Worm (Caenorhabditis elegans) whole organism, young adult: ENCODE measurements around the gene eas-1.
A peak's percentile ranks its signal among the peaks of the same experiment; 100 is the strongest.

Source experiments
- B0261.1 ChIP-seq: sonication (generic microtip); optimal IDR thresholded peaks from 2 replicates; lab custom pipeline; 2016; ENCODE audit warnings: mild to moderate bottlenecking, missing genetic modification characterization, moderate library complexity, missing compliant biosample characterization
- C06A6.2 ChIP-seq: fragments of 200-800 bp; sonication (Bioruptor generic); conservative IDR thresholded peaks from 2 replicates; pipeline ENCODE4 v1.3.6; 2022; ENCODE audit warnings: missing genetic modification characterization, missing compliant biosample characterization
- F23B12.7 ChIP-seq: sonication (generic microtip); optimal IDR thresholded peaks from 2 replicates; lab custom pipeline; 2017; ENCODE audit warnings: missing genetic modification characterization, mild to moderate bottlenecking, missing compliant biosample characterization, antibody characterized with exemption, moderate library complexity; ENCODE audit not compliant: insufficient read depth
- F37B4.10 ChIP-seq: fragments of 200-800 bp; sonication (Bioruptor generic); IDR thresholded peaks from 2 replicates; pipeline ENCODE4 v1.3.6; 2022; ENCODE audit warnings: missing genetic modification characterization, missing compliant biosample characterization
- F52B5.7 ChIP-seq: sonication (generic microtip); optimal IDR thresholded peaks from 2 replicates; lab custom pipeline; 2016; ENCODE audit warnings: mild to moderate bottlenecking, missing genetic modification characterization, missing compliant biosample characterization
- F57A8.1 ChIP-seq: fragments of 200-800 bp; sonication (Bioruptor generic); optimal IDR thresholded peaks from 2 replicates; lab custom pipeline; 2018; ENCODE audit warnings: mild to moderate bottlenecking, missing genetic modification characterization, moderate library complexity, missing compliant biosample characterization
- Y56A3A.18 ChIP-seq: fragments of 200-800 bp; sonication (Bioruptor generic); IDR thresholded peaks from 2 replicates; pipeline ENCODE4 v1.3.6; 2022; ENCODE audit warnings: missing genetic modification reagents, missing genetic modification characterization, missing compliant biosample characterization
- Y67H2A.10 ChIP-seq: fragments of 200-800 bp; sonication (Bioruptor generic); conservative IDR thresholded peaks from 2 replicates; pipeline ENCODE4 v1.3.6; 2022; ENCODE audit warnings: missing genetic modification reagents, missing genetic modification characterization, missing compliant biosample characterization
- aptf-2 ChIP-seq: fragments of 200-800 bp; sonication (Bioruptor generic); conservative IDR thresholded peaks from 2 replicates; pipeline ENCODE4 v1.3.6; 2022; ENCODE audit warnings: missing genetic modification reagents, missing genetic modification characterization, missing compliant biosample characterization
- bed-2 ChIP-seq: fragments of 200-800 bp; sonication (Bioruptor generic); IDR thresholded peaks from 2 replicates; pipeline ENCODE4 v1.3.6; 2022; ENCODE audit warnings: missing genetic modification reagents, missing genetic modification characterization, missing compliant biosample characterization
- cebp-1 ChIP-seq, 2 experiments: fragments of 200-800 bp in 1 of 2; sonication (Bioruptor generic) in 1 of 2; sonication (generic microtip) in 1 of 2; IDR thresholded peaks in 1 of 2; optimal IDR thresholded peaks in 1 of 2; 2 replicates each; pipeline versions ENCODE4 v1.3.6 to Lab custom; 2017 to 2022; ENCODE audit warnings: missing compliant biosample characterization in 2 of 2, missing genetic modification characterization in 2 of 2, mild to moderate bottlenecking in 1 of 2, missing genetic modification reagents in 1 of 2, moderate library complexity in 1 of 2
- ceh-79 ChIP-seq: sonication (generic microtip); optimal IDR thresholded peaks from 2 replicates; lab custom pipeline; 2017; ENCODE audit warnings: mild to moderate bottlenecking, missing genetic modification characterization, missing compliant biosample characterization
- dox-1 ChIP-seq: fragments of 200-800 bp; sonication (Bioruptor generic); IDR thresholded peaks from 2 replicates; pipeline ENCODE4 v1.3.6; 2022; ENCODE audit warnings: missing genetic modification reagents, missing genetic modification characterization, missing compliant biosample characterization
- egrh-3 ChIP-seq: fragments of 200-800 bp; sonication (Bioruptor generic); IDR thresholded peaks from 2 replicates; pipeline ENCODE4 v1.3.6; 2022; ENCODE audit warnings: missing genetic modification reagents, missing genetic modification characterization, missing compliant biosample characterization
- ekl-4 ChIP-seq: fragments of 200-800 bp; sonication (Bioruptor generic); IDR thresholded peaks from 2 replicates; pipeline ENCODE4 v1.3.6; 2022; ENCODE audit warnings: missing genetic modification reagents, missing genetic modification characterization, missing compliant biosample characterization
- ets-4 ChIP-seq: fragments of 200-800 bp; sonication (Bioruptor generic); optimal IDR thresholded peaks from 2 replicates; lab custom pipeline; 2018; ENCODE audit warnings: mild to moderate bottlenecking, missing genetic modification characterization, missing compliant biosample characterization
- fkh-3 ChIP-seq: sonication (generic microtip); optimal IDR thresholded peaks from 2 replicates; lab custom pipeline; 2016; ENCODE audit warnings: mild to moderate bottlenecking, missing genetic modification characterization, missing compliant biosample characterization
- hlh-26 ChIP-seq: fragments of 200-800 bp; sonication (Bioruptor generic); conservative IDR thresholded peaks from 2 replicates; pipeline ENCODE4 v1.3.6; 2022; ENCODE audit warnings: missing genetic modification reagents, missing genetic modification characterization, missing compliant biosample characterization
- hmg-20 ChIP-seq: fragments of 200-800 bp; sonication (Bioruptor generic); IDR thresholded peaks from 2 replicates; pipeline ENCODE4 v1.3.6; 2022; ENCODE audit warnings: missing genetic modification reagents, missing genetic modification characterization, missing compliant biosample characterization
- lsl-1 ChIP-seq: fragments of 200-800 bp; sonication (Bioruptor generic); optimal IDR thresholded peaks from 2 replicates; lab custom pipeline; 2018; ENCODE audit warnings: mild to moderate bottlenecking, missing genetic modification characterization, moderate library complexity, missing compliant biosample characterization
- madf-10 ChIP-seq: sonication (generic microtip); optimal IDR thresholded peaks from 2 replicates; lab custom pipeline; 2016; ENCODE audit warnings: mild to moderate bottlenecking, missing genetic modification characterization, missing compliant biosample characterization
- madf-8 ChIP-seq: fragments of 200-800 bp; sonication (Bioruptor generic); conservative IDR thresholded peaks from 2 replicates; pipeline ENCODE4 v1.3.6; 2022; ENCODE audit warnings: missing genetic modification reagents, missing genetic modification characterization, missing compliant biosample characterization
- nfya-1 ChIP-seq: sonication (generic microtip); optimal IDR thresholded peaks from 2 replicates; lab custom pipeline; 2017; ENCODE audit warnings: antibody characterized with exemption, missing compliant biosample characterization, missing genetic modification characterization, borderline replicate concordance; ENCODE audit not compliant: insufficient read depth
- nhr-80 ChIP-seq: sonication (generic microtip); optimal IDR thresholded peaks from 2 replicates; lab custom pipeline; 2016; ENCODE audit warnings: missing genetic modification characterization, missing compliant biosample characterization
- pbrm-1 ChIP-seq: fragments of 200-800 bp; sonication (Bioruptor generic); IDR thresholded peaks from 2 replicates; pipeline ENCODE4 v1.3.6; 2022; ENCODE audit warnings: missing genetic modification reagents, missing genetic modification characterization, missing compliant biosample characterization
- rec-8 ChIP-seq, 2 experiments: sonication (generic microtip); optimal IDR thresholded peaks; 2 replicates each; lab custom pipeline; 2016; ENCODE audit warnings: mild to moderate bottlenecking in 2 of 2, missing genetic modification characterization in 2 of 2, missing genetic modification reagents in 2 of 2, missing genotype in 2 of 2, missing biosample characterization in 1 of 2, missing compliant biosample characterization in 1 of 2, moderate library complexity in 1 of 2
- snpc-1.1 ChIP-seq: sonication (generic microtip); optimal IDR thresholded peaks from 2 replicates; lab custom pipeline; 2017; ENCODE audit warnings: missing genetic modification characterization, mild to moderate bottlenecking, missing compliant biosample characterization, antibody characterized with exemption, moderate library complexity, missing genotype, missing genetic modification reagents; ENCODE audit not compliant: insufficient read depth
- tlf-1 ChIP-seq: fragments of 200-800 bp; sonication (Bioruptor generic); optimal IDR thresholded peaks from 2 replicates; lab custom pipeline; 2018; ENCODE audit warnings: mild to moderate bottlenecking, missing genetic modification characterization, missing compliant biosample characterization
- unc-62 ChIP-seq: fragments of 150-350 bp; optimal IDR thresholded peaks from 2 replicates; lab custom pipeline; 2014; ENCODE audit warnings: missing biosample characterization, missing genetic modification reagents, missing genetic modification characterization
- ztf-22 ChIP-seq: fragments of 200-800 bp; sonication (Bioruptor generic); optimal IDR thresholded peaks from 2 replicates; lab custom pipeline; 2018; ENCODE audit warnings: mild to moderate bottlenecking, missing genetic modification characterization, moderate library complexity, missing compliant biosample characterization
- ztf-25 ChIP-seq: fragments of 200-800 bp; sonication (Bioruptor generic); IDR thresholded peaks from 2 replicates; pipeline ENCODE4 v1.3.6; 2022; ENCODE audit warnings: missing genetic modification reagents, missing genetic modification characterization, missing compliant biosample characterization

eas-1 gene

DNA sequence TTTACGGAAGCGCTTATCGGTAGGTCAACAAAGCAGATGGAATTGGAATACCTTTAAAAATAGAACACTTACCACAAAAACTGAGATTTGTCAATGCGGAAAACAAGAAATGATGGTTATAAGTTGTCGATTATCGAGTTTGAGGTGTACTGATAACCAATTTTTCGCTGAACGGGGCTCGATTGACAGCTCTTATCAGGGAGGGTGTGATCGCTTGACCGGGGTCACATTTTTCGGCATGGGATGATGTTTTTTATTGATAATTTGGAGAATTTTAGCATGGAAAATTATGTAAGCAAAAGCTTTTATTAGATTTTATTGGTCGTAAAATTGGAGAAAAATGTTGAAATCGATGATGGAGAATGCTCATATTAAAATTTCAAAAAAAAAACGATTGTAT is 29.7 kb downstream of the eas-1 start:
- peak; percentile 65 for TF ChIP-seq ets-4 (GFP tag; lab: Kevin White, UChicago)
- TF ChIP-seq F52B5.7 (tag; lab: Kevin White, UChicago): no peak
- peak; percentile 55 for TF ChIP-seq unc-62 (GFP tag; lab: Kevin White, UChicago)
- TF ChIP-seq nhr-80: peak; percentile 87
- no peak for TF ChIP-seq nfya-1 (tag; lab: Kevin White, UChicago)
- no peak for TF ChIP-seq rec-8 (tag; optimal IDR thresholded peaks at IDR 0.05; lab: Kevin White, UChicago)
- TF ChIP-seq ztf-22: peak; percentile 5
- TF ChIP-seq dox-1 (GFP tag; lab: Robert Waterston, UW): peak; percentile 70
- TF ChIP-seq, all 124 proteins: peak for 5

DNA sequence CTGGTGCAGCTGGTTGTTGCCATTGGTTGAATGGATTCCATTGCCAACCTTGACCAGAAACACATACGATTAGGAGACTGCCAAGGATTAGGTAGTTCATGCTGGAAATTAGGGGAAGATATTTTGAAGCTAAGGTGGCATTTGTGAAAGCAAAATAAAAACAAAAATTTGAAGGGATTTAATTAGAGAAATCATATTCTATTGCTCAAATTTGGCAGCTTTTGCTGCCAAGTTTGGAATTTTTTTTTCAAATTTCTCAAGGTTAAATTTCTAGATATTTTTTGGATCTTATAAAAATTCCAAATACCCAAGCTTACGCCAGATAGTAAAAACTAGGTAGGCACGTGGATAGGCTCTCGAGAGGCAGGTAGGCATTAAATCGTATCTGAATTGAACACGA is 31.1 kb downstream of the eas-1 start, which contains the start of gene F26G1.5:
TSS of gene F26G1.5 (minus strand) at position 101 of the 400 bp plus-strand sequence.
- TF ChIP-seq egrh-3 (GFP tag; lab: Robert Waterston, UW): no peak
- TF ChIP-seq hmg-20 (GFP tag; lab: Robert Waterston, UW): no peak
- TF ChIP-seq madf-8 (GFP tag; lab: Robert Waterston, UW): no peak
- no peak for TF ChIP-seq Y56A3A.18 (GFP tag; lab: Robert Waterston, UW)
- no peak for TF ChIP-seq B0261.1 (tag; lab: Kevin White, UChicago)
- no peak for TF ChIP-seq dox-1 (GFP tag; lab: Robert Waterston, UW)
- TF ChIP-seq aptf-2 (GFP tag; lab: Robert Waterston, UW): no peak
- TF ChIP-seq madf-10 (tag; lab: Kevin White, UChicago): no peak
- no peak for TF ChIP-seq hlh-26 (GFP tag; lab: Robert Waterston, UW)
- no peak for TF ChIP-seq bed-2 (GFP tag; lab: Robert Waterston, UW)
- no peak for TF ChIP-seq cebp-1 (GFP tag; IDR thresholded peaks at IDR 0.05; lab: Robert Waterston, UW)
- no peak for TF ChIP-seq cebp-1 (tag; optimal IDR thresholded peaks at IDR 0.05; lab: Kevin White, UChicago)
- TF ChIP-seq, all 124 proteins: peak for 0

DNA sequence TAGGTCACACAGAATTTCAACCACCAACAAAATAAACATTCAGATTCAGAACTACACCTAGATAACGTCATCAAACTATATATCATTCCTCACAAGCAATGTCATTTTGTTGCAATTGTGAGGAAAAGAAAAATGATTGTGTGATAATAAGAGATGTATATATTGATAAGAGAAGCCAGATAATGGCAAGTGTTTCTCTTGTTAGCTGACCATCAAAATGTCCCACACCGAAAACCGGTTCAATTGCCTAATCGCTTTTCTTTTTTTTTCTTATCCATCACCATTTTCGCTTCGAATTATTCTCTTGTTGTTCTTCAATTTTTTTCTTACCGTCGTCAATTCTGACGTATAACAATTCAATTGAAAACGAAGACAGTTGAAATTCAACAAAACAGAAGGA is 32.2 kb downstream of the eas-1 start:
- no peak for TF ChIP-seq ekl-4 (GFP tag; lab: Robert Waterston, UW)
- no peak for TF ChIP-seq pbrm-1
- no peak for TF ChIP-seq dox-1 (GFP tag; lab: Robert Waterston, UW)
- TF ChIP-seq C06A6.2 (GFP tag; lab: Robert Waterston, UW): no peak
- TF ChIP-seq lsl-1 (GFP tag; lab: Kevin White, UChicago): no peak
- TF ChIP-seq ztf-25 (GFP tag; lab: Robert Waterston, UW): no peak
- no peak for TF ChIP-seq B0261.1 (tag; lab: Kevin White, UChicago)
- TF ChIP-seq Y67H2A.10 (GFP tag; lab: Robert Waterston, UW): no peak
- no peak for TF ChIP-seq ceh-79
- TF ChIP-seq fkh-3 (tag; lab: Kevin White, UChicago): no peak
- TF ChIP-seq, all 124 proteins: peak for 0

DNA sequence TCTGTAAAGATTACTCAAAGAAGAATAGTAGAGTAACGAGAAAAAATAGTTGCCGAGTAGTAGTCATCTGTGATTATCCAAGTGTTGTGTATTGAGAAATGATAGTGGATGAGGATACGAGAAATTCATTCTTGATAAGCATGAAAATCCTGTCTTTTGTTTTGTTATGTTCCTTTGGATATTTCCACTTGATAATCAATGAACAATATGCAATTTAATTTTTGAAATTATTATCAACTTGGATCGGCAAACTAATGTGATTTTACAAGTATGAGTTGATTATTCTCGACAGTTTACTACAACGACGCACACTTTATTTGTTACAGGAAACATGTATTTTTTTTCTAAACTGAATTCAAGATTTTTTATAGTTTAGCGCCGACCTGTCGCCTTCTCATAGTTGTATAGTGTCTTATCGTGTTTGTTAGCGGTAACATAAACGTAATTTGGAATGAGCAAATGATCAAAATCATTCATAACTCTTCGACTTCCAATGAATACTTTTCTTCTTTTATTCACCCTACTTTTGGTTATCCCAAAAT is 33.8 kb downstream of the eas-1 start, which contains the start of the genes F26G1.9 and F26G1.10:
TSS of gene F26G1.9 (minus strand) at position 101 of the 542 bp plus-strand sequence.
TSS of gene F26G1.10 (plus strand) at position 492 of the 542 bp plus-strand sequence.
- TF ChIP-seq F23B12.7 (tag; lab: Kevin White, UChicago): no peak
- no peak for TF ChIP-seq snpc-1.1 (tag; lab: Kevin White, UChicago)
- TF ChIP-seq F57A8.1: no peak
- TF ChIP-seq tlf-1: no peak
- TF ChIP-seq F37B4.10 (GFP tag; lab: Robert Waterston, UW): no peak
